Worm (Caenorhabditis elegans) whole organism, L1 larva: ENCODE measurements around the gene Y49E10.18.

Source experiments
- C34B4.2 ChIP-seq: sonication (generic microtip); optimal IDR thresholded peaks from 2 replicates; lab custom pipeline; 2017; ENCODE audit warnings: mild to moderate bottlenecking, missing genetic modification characterization, missing compliant biosample characterization
- F16B12.6 ChIP-seq: fragments of 150-350 bp; optimal IDR thresholded peaks from 2 replicates; lab custom pipeline; 2014; ENCODE audit warnings: missing biosample characterization, missing genetic modification characterization
- Y116A8C.19 ChIP-seq: sonication (generic microtip); optimal IDR thresholded peaks from 2 replicates; lab custom pipeline; 2016; ENCODE audit warnings: missing compliant biosample characterization, missing genetic modification characterization, borderline replicate concordance
- aha-1 ChIP-seq: fragments of 150-350 bp; optimal IDR thresholded peaks from 2 replicates; lab custom pipeline; 2014; ENCODE audit warnings: missing biosample characterization, missing genetic modification characterization
- alr-1 ChIP-seq: fragments of 200-800 bp; sonication (Bioruptor generic); optimal IDR thresholded peaks from 2 replicates; lab custom pipeline; 2018; ENCODE audit warnings: borderline replicate concordance, mild to moderate bottlenecking, missing genetic modification characterization, missing compliant biosample characterization
- aly-2 ChIP-seq: fragments of 150-350 bp; optimal IDR thresholded peaks from 2 replicates; lab custom pipeline; 2014; ENCODE audit warnings: missing biosample characterization, missing genetic modification characterization
- blmp-1 ChIP-seq: fragments of 150-350 bp; optimal IDR thresholded peaks from 2 replicates; lab custom pipeline; 2014; ENCODE audit warnings: missing biosample characterization, missing genetic modification characterization
- ceh-88 ChIP-seq: fragments of 200-800 bp; sonication (Bioruptor generic); IDR thresholded peaks from 2 replicates; pipeline ENCODE4 v1.3.6; 2022; ENCODE audit warnings: missing genetic modification characterization, missing compliant biosample characterization
- ces-1 ChIP-seq: fragments of 150-350 bp; optimal IDR thresholded peaks from 2 replicates; lab custom pipeline; 2014; ENCODE audit warnings: missing biosample characterization, missing genetic modification reagents, missing genetic modification characterization
- dpl-1 ChIP-seq, 3 experiments: fragments of 150-350 bp in 2 of 3; sonication (generic microtip) in 1 of 3; optimal IDR thresholded peaks; 2 replicates each; lab custom pipeline; 2014 to 2017; ENCODE audit warnings: missing biosample characterization in 3 of 3, missing genetic modification characterization in 3 of 3, missing genetic modification reagents in 3 of 3
- dsc-1 ChIP-seq: sonication (generic microtip); optimal IDR thresholded peaks from 2 replicates; lab custom pipeline; 2016; ENCODE audit warnings: mild to moderate bottlenecking, missing genetic modification characterization, missing compliant biosample characterization
- efl-1 ChIP-seq, 4 experiments: fragments of 150-350 bp; optimal IDR thresholded peaks in 3 of 4; peaks in 1 of 4; 1 replicate in 1 of 4; 2 replicates in 3 of 4; lab custom pipeline; 2014; ENCODE audit warnings: missing biosample characterization in 2 of 4, missing genetic modification characterization in 2 of 4, missing genetic modification reagents in 2 of 4
- egl-13 ChIP-seq: sonication (generic microtip); optimal IDR thresholded peaks from 2 replicates; lab custom pipeline; 2016; ENCODE audit warnings: missing genotype, missing genetic modification reagents, missing genetic modification characterization, missing compliant biosample characterization
- egl-27 ChIP-seq, 2 experiments: fragments of 150-350 bp in 1 of 2; sonication (generic microtip); optimal IDR thresholded peaks; 3 replicates each; lab custom pipeline; 2017 to 2018; ENCODE audit warnings: missing biosample characterization in 2 of 2, missing genetic modification characterization in 2 of 2, missing genetic modification reagents in 2 of 2
- elt-3 ChIP-seq, 6 experiments: fragments of 150-350 bp in 1 of 6; sonication (generic microtip); optimal IDR thresholded peaks; 2 replicates each; lab custom pipeline; 2017 to 2018; ENCODE audit warnings: missing biosample characterization in 6 of 6, missing genetic modification characterization in 6 of 6, inconsistent platforms in 1 of 6
- fkh-10 ChIP-seq: sonication (generic microtip); optimal IDR thresholded peaks from 2 replicates; lab custom pipeline; 2017; ENCODE audit warnings: missing biosample characterization, missing genetic modification reagents, missing genetic modification characterization
- fkh-4 ChIP-seq: sonication (generic microtip); optimal IDR thresholded peaks from 2 replicates; lab custom pipeline; 2016; ENCODE audit warnings: missing compliant biosample characterization, missing genetic modification characterization, borderline replicate concordance
- fkh-8 ChIP-seq: sonication (generic microtip); optimal IDR thresholded peaks from 2 replicates; lab custom pipeline; 2016; ENCODE audit warnings: mild to moderate bottlenecking, missing genetic modification characterization, missing compliant biosample characterization
- isw-1 ChIP-seq: fragments of 200-800 bp; sonication (Bioruptor generic); IDR thresholded peaks from 2 replicates; pipeline ENCODE4 v1.3.6; 2022; ENCODE audit warnings: missing genetic modification characterization, missing compliant biosample characterization
- jun-1 ChIP-seq: fragments of 150-350 bp; optimal IDR thresholded peaks from 2 replicates; lab custom pipeline; 2014; ENCODE audit warnings: missing biosample characterization, missing genetic modification reagents, missing genetic modification characterization
- lin-15B ChIP-seq: fragments of 150-350 bp; sonication (generic microtip); optimal IDR thresholded peaks from 3 replicates; lab custom pipeline; 2014; ENCODE audit warnings: missing biosample characterization, missing genetic modification characterization
- lin-35 ChIP-seq, 2 experiments: fragments of 150-350 bp; optimal IDR thresholded peaks; 2 replicates each; lab custom pipeline; 2014; ENCODE audit warnings: missing biosample characterization in 2 of 2, missing genetic modification characterization in 2 of 2, missing genetic modification reagents in 2 of 2
- lin-39 ChIP-seq: fragments of 150-350 bp; optimal IDR thresholded peaks from 2 replicates; lab custom pipeline; 2014; ENCODE audit warnings: missing biosample characterization, missing genetic modification reagents, missing genetic modification characterization
- lir-3 ChIP-seq: sonication (generic microtip); optimal IDR thresholded peaks from 2 replicates; lab custom pipeline; 2016; ENCODE audit warnings: mild to moderate bottlenecking, missing genetic modification characterization, moderate library complexity, missing compliant biosample characterization; ENCODE audit not compliant: poor library complexity
- lsy-2 ChIP-seq, 2 experiments: fragments of 150-350 bp; optimal IDR thresholded peaks; 2 replicates each; lab custom pipeline; 2014; ENCODE audit warnings: missing biosample characterization in 2 of 2, missing genetic modification characterization in 2 of 2
- mdl-1 ChIP-seq, 2 experiments: fragments of 150-350 bp; optimal IDR thresholded peaks; 2 replicates each; lab custom pipeline; 2014 to 2017; ENCODE audit warnings: missing biosample characterization in 2 of 2, missing genetic modification characterization in 2 of 2, inconsistent platforms in 1 of 2
- nhr-19 ChIP-seq: fragments of 200-800 bp; sonication (Bioruptor generic); conservative IDR thresholded peaks from 2 replicates; pipeline ENCODE4 v1.3.6; 2022; ENCODE audit warnings: missing genetic modification characterization, missing compliant biosample characterization
- nhr-28 ChIP-seq: fragments of 150-350 bp; optimal IDR thresholded peaks from 2 replicates; lab custom pipeline; 2014; ENCODE audit warnings: missing biosample characterization, missing genetic modification characterization
- nhr-77 ChIP-seq: fragments of 150-350 bp; optimal IDR thresholded peaks from 2 replicates; lab custom pipeline; 2014; ENCODE audit warnings: missing biosample characterization, missing genetic modification characterization
- nhr-84 ChIP-seq: sonication (generic microtip); optimal IDR thresholded peaks from 2 replicates; lab custom pipeline; 2017; ENCODE audit warnings: missing biosample characterization, missing genetic modification characterization
- nhr-85 ChIP-seq: sonication (generic microtip); peaks from one replicate; lab custom pipeline; 2016; ENCODE audit warnings: missing genetic modification characterization, inconsistent platforms, missing compliant biosample characterization
- pax-3 ChIP-seq: fragments of 200-800 bp; sonication (Bioruptor generic); optimal IDR thresholded peaks from 2 replicates; lab custom pipeline; 2018; ENCODE audit warnings: mild to moderate bottlenecking, missing genetic modification characterization, moderate library complexity, missing compliant biosample characterization
- pqm-1 ChIP-seq: sonication (generic microtip); optimal IDR thresholded peaks from 3 replicates; lab custom pipeline; 2017; ENCODE audit warnings: missing biosample characterization, missing genetic modification characterization
- rnt-1 ChIP-seq: sonication (generic microtip); optimal IDR thresholded peaks from 2 replicates; lab custom pipeline; 2016; ENCODE audit warnings: mild to moderate bottlenecking, missing genetic modification characterization, moderate library complexity, missing compliant biosample characterization
- skn-1 ChIP-seq: fragments of 150-350 bp; optimal IDR thresholded peaks from 2 replicates; lab custom pipeline; 2014; ENCODE audit warnings: missing biosample characterization, missing genetic modification characterization
- tbx-2 ChIP-seq: sonication (generic microtip); optimal IDR thresholded peaks from 2 replicates; lab custom pipeline; 2016; ENCODE audit warnings: missing genetic modification characterization, missing compliant biosample characterization
- unc-130 ChIP-seq: fragments of 150-350 bp; optimal IDR thresholded peaks from 2 replicates; lab custom pipeline; 2017; ENCODE audit warnings: missing biosample characterization, missing genetic modification characterization, inconsistent platforms
- xbp-1 ChIP-seq: sonication (generic microtip); optimal IDR thresholded peaks from 2 replicates; lab custom pipeline; 2016; ENCODE audit warnings: missing genetic modification characterization, missing compliant biosample characterization
- zag-1 ChIP-seq: fragments of 150-350 bp; optimal IDR thresholded peaks from 2 replicates; lab custom pipeline; 2014; ENCODE audit warnings: missing biosample characterization, missing genetic modification characterization
- ztf-11 ChIP-seq, 2 experiments: sonication (generic microtip); optimal IDR thresholded peaks; 2 replicates each; lab custom pipeline; 2016 to 2017; ENCODE audit warnings: missing genetic modification characterization in 2 of 2, missing biosample characterization in 1 of 2, missing compliant biosample characterization in 1 of 2

Gene Y49E10.18

DNA sequence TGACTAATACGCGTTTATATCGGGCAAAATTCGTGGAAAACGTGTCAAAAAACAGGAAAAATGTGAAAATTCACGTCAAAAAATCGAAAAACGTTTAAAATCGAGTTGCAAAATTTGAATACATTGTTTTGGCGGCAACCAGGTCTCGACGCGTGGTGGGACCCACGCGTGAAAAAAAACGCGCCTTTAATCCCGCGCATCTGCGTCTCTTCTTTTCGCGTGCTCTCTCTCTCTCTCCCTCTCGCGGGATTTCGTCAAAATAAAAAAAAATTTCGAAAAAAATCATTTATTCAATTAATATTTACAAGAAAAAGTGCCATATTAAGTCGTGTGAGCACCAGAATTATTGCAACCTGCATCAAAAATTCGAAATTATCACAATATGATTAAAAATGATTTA lies 7.4 kb upstream of the Y49E10.18 start, which contains the start of gene ani-1 (continued):
- TF ChIP-seq jun-1 (tag; lab: Kevin White, UChicago) (no peak), Y116A8C.19 (tag; lab: Kevin White, UChicago) (no peak), mdl-1 (tag; optimal IDR thresholded peaks at IDR 0.05; lab: Kevin White, UChicago) (peak in 1 of 2 experiments; percentile 46), lin-15B (tag; lab: Kevin White, UChicago) (peak; percentile 65), tbx-2 (tag; lab: Kevin White, UChicago) (peak; percentile 68), alr-1 (tag; lab: Kevin White, UChicago) (no peak), nhr-28 (tag; lab: Kevin White, UChicago) (no peak), C34B4.2 (tag; lab: Kevin White, UChicago) (no peak), dsc-1 (tag; lab: Kevin White, UChicago) (peak; percentile 19), egl-27 (tag; optimal IDR thresholded peaks at IDR 0.05; lab: Kevin White, UChicago) (no peak), F16B12.6 (tag; lab: Kevin White, UChicago) (peak; percentile 54), zag-1 (tag; lab: Kevin White, UChicago) (no peak), lir-3 (tag; lab: Kevin White, UChicago) (no peak), nhr-77 (tag; lab: Kevin White, UChicago) (peak; percentile 43), egl-13 (tag; lab: Kevin White, UChicago) (no peak), unc-130 (peak; percentile 75), aha-1 (no peak), isw-1 (GFP tag; lab: Robert Waterston, UW) (peak; percentile 70), pqm-1 (tag; lab: Kevin White, UChicago) (no peak), pax-3 (tag; lab: Kevin White, UChicago) (no peak), lin-35 (GFP tag; optimal IDR thresholded peaks at IDR 0.05; lab: Kevin White, UChicago) (peak; percentile 93 to 94), ces-1 (GFP tag; lab: Kevin White, UChicago) (no peak), fkh-10 (GFP tag; lab: Kevin White, UChicago) (no peak), fkh-8 (tag; lab: Kevin White, UChicago) (peak; percentile 56), nhr-85 (peak; percentile 84), skn-1 (tag; lab: Kevin White, UChicago) (peak; percentile 61), nhr-84 (tag; lab: Kevin White, UChicago) (no peak), elt-3 (tag; optimal IDR thresholded peaks at IDR 0.05; lab: Kevin White, UChicago) (peak in 1 of 6 experiments; percentile 42), nhr-19 (peak; percentile 65), fkh-4 (tag; lab: Kevin White, UChicago) (no peak), lin-39 (tag; lab: Kevin White, UChicago) (peak; percentile 67), aly-2 (tag; lab: Kevin White, UChicago) (no peak), ceh-88 (GFP tag; lab: Robert Waterston, UW) (peak; percentile 34; the same call in 1 of the 2 replicates), rnt-1 (tag; lab: Kevin White, UChicago) (peak; percentile 66), ztf-11 (tag; optimal IDR thresholded peaks at IDR 0.05; lab: Kevin White, UChicago) (peak in 1 of 2 experiments; percentile 17), xbp-1 (tag; lab: Kevin White, UChicago) (peak; percentile 66), blmp-1 (tag; lab: Kevin White, UChicago) (no peak), efl-1 (optimal IDR thresholded peaks at IDR 0.05; lab: Kevin White, UChicago) (peak; percentile 91 to 97), efl-1 (GFP tag; optimal IDR thresholded peaks at IDR 0.05 in 1 of 2; lab: Kevin White, UChicago) (peak; percentile 91 to 98)

DNA sequence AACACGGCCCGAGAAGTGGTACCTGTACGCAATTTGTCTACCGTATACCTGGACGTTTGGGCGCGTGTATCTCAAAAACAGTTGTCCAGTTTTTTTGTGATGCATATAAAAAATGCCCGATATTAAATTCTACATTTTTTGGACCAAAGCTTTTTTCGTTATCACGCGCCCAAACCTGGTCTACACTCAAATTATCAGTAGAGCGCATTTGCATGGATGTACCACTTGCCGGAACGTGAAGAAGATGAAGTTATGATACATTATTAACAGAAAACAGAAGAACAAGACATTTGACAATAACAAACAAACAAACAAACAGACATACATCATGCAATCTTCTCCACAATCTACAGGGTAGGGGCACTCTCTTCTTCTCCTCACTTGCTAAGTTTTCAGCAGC lies 1.7 kb upstream of the Y49E10.18 start:
- peak in 1 of 2 experiments; percentile 56 for TF ChIP-seq lsy-2 (tag; optimal IDR thresholded peaks at IDR 0.05; lab: Kevin White, UChicago)
- peak; percentile 8 to 45 for TF ChIP-seq efl-1 (optimal IDR thresholded peaks at IDR 0.05; lab: Kevin White, UChicago)
- TF ChIP-seq efl-1 (GFP tag; optimal IDR thresholded peaks at IDR 0.05 in 1 of 2; lab: Kevin White, UChicago) = peak; percentile 39 to 86
- TF ChIP-seq lin-35 (GFP tag; optimal IDR thresholded peaks at IDR 0.05; lab: Kevin White, UChicago) = peak; percentile 11 to 61
- TF ChIP-seq dpl-1 (GFP tag; optimal IDR thresholded peaks at IDR 0.05; lab: Kevin White, UChicago) = peak in 2 of 3 experiments; percentile 24 to 55
